Fruit fly (Drosophila melanogaster) whole organism, prepupa: ENCODE data around the gene CG46467.

Experiments
- Blimp-1 ChIP-seq: fragments of 200-800 bp; sonication (Bioruptor generic); optimal IDR thresholded peaks from 3 replicates; lab custom pipeline; 2017; ENCODE audit warnings: missing biosample characterization, missing genetic modification characterization, mild to moderate bottlenecking, moderate library complexity, missing genetic modification reagents
- CG10631 ChIP-seq: fragments of 200-800 bp; sonication (Bioruptor generic); optimal IDR thresholded peaks from 2 replicates; lab custom pipeline; 2016; ENCODE audit warnings: missing biosample characterization, missing genetic modification characterization
- CG10669 ChIP-seq: fragments of 200-800 bp; sonication (Bioruptor generic); optimal IDR thresholded peaks from 3 replicates; lab custom pipeline; 2018; ENCODE audit warnings: missing biosample characterization, mild to moderate bottlenecking, missing genetic modification characterization, moderate library complexity
- CG11294 ChIP-seq: fragments of 200-800 bp; sonication (Bioruptor generic); IDR thresholded peaks from 2 replicates; pipeline ENCODE4 v1.3.6; 2022; ENCODE audit warnings: missing biosample characterization, missing genetic modification characterization
- CG11762 ChIP-seq: fragments of 200-800 bp; sonication (Bioruptor generic); optimal IDR thresholded peaks from 3 replicates; lab custom pipeline; 2016; ENCODE audit warnings: missing biosample characterization, missing genetic modification characterization; ENCODE audit not compliant: insufficient read depth
- CG15336 ChIP-seq: fragments of 200-800 bp; sonication (Bioruptor generic); IDR thresholded peaks from 2 replicates; pipeline ENCODE4 v1.3.6; 2022; ENCODE audit warnings: missing biosample characterization, missing genetic modification characterization
- CG1621 ChIP-seq: fragments of 200-800 bp; sonication (Bioruptor generic); optimal IDR thresholded peaks from 3 replicates; lab custom pipeline; 2018; ENCODE audit warnings: missing biosample characterization, mild to moderate bottlenecking, missing genetic modification characterization
- CG16779 ChIP-seq: fragments of 200-800 bp; sonication (Bioruptor generic); optimal IDR thresholded peaks from 3 replicates; lab custom pipeline; 2017; ENCODE audit warnings: missing biosample characterization, mild to moderate bottlenecking, missing genetic modification characterization
- CG31627 ChIP-seq: fragments of 200-800 bp; sonication (Bioruptor generic); optimal IDR thresholded peaks from 3 replicates; lab custom pipeline; 2016; ENCODE audit warnings: missing biosample characterization, missing genetic modification characterization
- CG32006 ChIP-seq: fragments of 200-800 bp; sonication (Bioruptor generic); optimal IDR thresholded peaks from 3 replicates; lab custom pipeline; 2017; ENCODE audit warnings: missing biosample characterization, mild to moderate bottlenecking, missing genetic modification characterization
- CG34406 ChIP-seq: fragments of 200-800 bp; sonication (Bioruptor generic); optimal IDR thresholded peaks from 3 replicates; lab custom pipeline; 2016; ENCODE audit warnings: missing biosample characterization, missing genetic modification characterization
- CG3919 ChIP-seq: fragments of 200-800 bp; sonication (Bioruptor generic); optimal IDR thresholded peaks from 3 replicates; lab custom pipeline; 2016; ENCODE audit warnings: missing biosample characterization, missing genetic modification characterization
- CG6163 ChIP-seq: fragments of 200-800 bp; sonication (Bioruptor generic); IDR thresholded peaks from 3 replicates; pipeline ENCODE4 v1.3.6; 2022; ENCODE audit warnings: missing biosample characterization, missing genetic modification characterization
- CG6276 ChIP-seq: fragments of 200-800 bp; sonication (Bioruptor generic); optimal IDR thresholded peaks from 2 replicates; lab custom pipeline; 2017; ENCODE audit warnings: missing biosample characterization, mild to moderate bottlenecking, missing genetic modification characterization
- CG6792 ChIP-seq: fragments of 200-800 bp; sonication (Bioruptor generic); optimal IDR thresholded peaks from 3 replicates; lab custom pipeline; 2016; ENCODE audit warnings: missing biosample characterization, missing genetic modification characterization
- CG6808 ChIP-seq: fragments of 200-800 bp; sonication (Bioruptor generic); optimal IDR thresholded peaks from 3 replicates; lab custom pipeline; 2017; ENCODE audit warnings: missing biosample characterization, missing genetic modification characterization, mild to moderate bottlenecking, moderate library complexity, missing genetic modification reagents
- CG6854 ChIP-seq: fragments of 200-800 bp; sonication (Bioruptor generic); optimal IDR thresholded peaks from 2 replicates; lab custom pipeline; 2017; ENCODE audit warnings: missing biosample characterization, mild to moderate bottlenecking, missing genetic modification characterization
- CG7368 ChIP-seq: fragments of 200-800 bp; sonication (Bioruptor generic); optimal IDR thresholded peaks from 3 replicates; lab custom pipeline; 2016; ENCODE audit warnings: missing biosample characterization, missing genetic modification characterization
- CG8119 ChIP-seq: fragments of 200-800 bp; sonication (Bioruptor generic); IDR thresholded peaks from 3 replicates; pipeline ENCODE4 v1.3.6; 2022; ENCODE audit warnings: missing biosample characterization, missing genetic modification characterization
- CG8319 ChIP-seq: fragments of 200-800 bp; sonication (Bioruptor generic); optimal IDR thresholded peaks from 3 replicates; lab custom pipeline; 2016; ENCODE audit warnings: missing biosample characterization, missing genetic modification characterization
- CG8632 ChIP-seq: fragments of 200-800 bp; sonication (Bioruptor generic); optimal IDR thresholded peaks from 3 replicates; lab custom pipeline; 2016; ENCODE audit warnings: missing biosample characterization, missing genetic modification characterization
- CG9139 ChIP-seq: fragments of 200-800 bp; sonication (Bioruptor generic); optimal IDR thresholded peaks from 3 replicates; lab custom pipeline; 2017; ENCODE audit warnings: missing biosample characterization, mild to moderate bottlenecking, missing genetic modification characterization
- Eip75B ChIP-seq: fragments of 200-800 bp; sonication (Bioruptor generic); optimal IDR thresholded peaks from 3 replicates; lab custom pipeline; 2016; ENCODE audit warnings: missing biosample characterization, missing genetic modification characterization
- Eip93F ChIP-seq: fragments of 200-800 bp; sonication (Bioruptor generic); optimal IDR thresholded peaks from 2 replicates; lab custom pipeline; 2016; ENCODE audit warnings: missing biosample characterization, mild to moderate bottlenecking, missing genetic modification characterization
- Ets96B ChIP-seq: fragments of 200-800 bp; optimal IDR thresholded peaks from 2 replicates; lab custom pipeline; 2019; ENCODE audit warnings: missing biosample characterization, mild to moderate bottlenecking, missing genetic modification characterization, moderate library complexity
- Gug ChIP-seq: fragments of 200-800 bp; sonication (Bioruptor generic); IDR thresholded peaks from 2 replicates; pipeline ENCODE4 v1.3.6; 2022; ENCODE audit warnings: missing biosample characterization, missing genetic modification characterization
- Hr39 ChIP-seq: fragments of 200-800 bp; sonication (Bioruptor generic); optimal IDR thresholded peaks from 2 replicates; lab custom pipeline; 2016; ENCODE audit warnings: missing biosample characterization, missing genetic modification characterization
- Hr4 ChIP-seq: fragments of 200-800 bp; sonication (Bioruptor generic); optimal IDR thresholded peaks from 3 replicates; lab custom pipeline; 2016; ENCODE audit warnings: missing biosample characterization, missing genetic modification characterization
- Lpt ChIP-seq: fragments of 200-800 bp; sonication (Bioruptor generic); optimal IDR thresholded peaks from 3 replicates; lab custom pipeline; 2016; ENCODE audit warnings: missing biosample characterization, missing genetic modification characterization
- Met ChIP-seq: fragments of 200-800 bp; sonication (Bioruptor generic); optimal IDR thresholded peaks from 3 replicates; lab custom pipeline; 2016; ENCODE audit warnings: missing biosample characterization, missing genetic modification characterization
- OdsH ChIP-seq: fragments of 200-800 bp; sonication (Bioruptor generic); optimal IDR thresholded peaks from 3 replicates; lab custom pipeline; 2016; ENCODE audit warnings: missing biosample characterization, missing genetic modification characterization
- Smox ChIP-seq: fragments of 200-800 bp; sonication (Bioruptor generic); optimal IDR thresholded peaks from 3 replicates; lab custom pipeline; 2016; ENCODE audit warnings: missing biosample characterization, missing genetic modification characterization
- Sox102F ChIP-seq: fragments of 200-800 bp; sonication (Bioruptor generic); optimal IDR thresholded peaks from 2 replicates; lab custom pipeline; 2016; ENCODE audit warnings: missing biosample characterization, mild to moderate bottlenecking, missing genetic modification characterization
- Sox14 ChIP-seq: fragments of 200-800 bp; sonication (Bioruptor generic); optimal IDR thresholded peaks from 3 replicates; lab custom pipeline; 2016; ENCODE audit warnings: missing biosample characterization, missing genetic modification characterization
- Sox15 ChIP-seq: fragments of 200-800 bp; sonication (Bioruptor generic); optimal IDR thresholded peaks from 3 replicates; lab custom pipeline; 2016; ENCODE audit warnings: missing biosample characterization, missing genetic modification characterization
- achi ChIP-seq: fragments of 200-800 bp; sonication (Bioruptor generic); optimal IDR thresholded peaks from 3 replicates; lab custom pipeline; 2016; ENCODE audit warnings: missing biosample characterization, missing genetic modification characterization
- acj6 ChIP-seq: fragments of 200-800 bp; sonication (Bioruptor generic); optimal IDR thresholded peaks from 3 replicates; lab custom pipeline; 2016; ENCODE audit warnings: missing biosample characterization, missing genetic modification characterization
- cyc ChIP-seq: fragments of 200-800 bp; sonication (Bioruptor generic); optimal IDR thresholded peaks from 3 replicates; lab custom pipeline; 2016; ENCODE audit warnings: missing biosample characterization, missing genetic modification characterization
- dac ChIP-seq: fragments of 200-800 bp; sonication (Bioruptor generic); optimal IDR thresholded peaks from 2 replicates; lab custom pipeline; 2017; ENCODE audit warnings: missing biosample characterization, mild to moderate bottlenecking, missing genetic modification characterization
- dsx ChIP-seq: fragments of 200-800 bp; optimal IDR thresholded peaks from 3 replicates; lab custom pipeline; 2019; ENCODE audit warnings: missing biosample characterization, mild to moderate bottlenecking, missing genetic modification characterization, moderate library complexity; ENCODE audit not compliant: poor library complexity, severe bottlenecking
- eg ChIP-seq: fragments of 200-800 bp; sonication (Bioruptor generic); IDR thresholded peaks from 3 replicates; pipeline ENCODE4 v1.3.6; 2022; ENCODE audit warnings: missing biosample characterization, missing genetic modification characterization
- esn ChIP-seq: fragments of 200-800 bp; sonication (Bioruptor generic); optimal IDR thresholded peaks from 2 replicates; lab custom pipeline; 2016; ENCODE audit warnings: missing biosample characterization, mild to moderate bottlenecking, missing genetic modification characterization, moderate library complexity
- fd59A ChIP-seq: fragments of 200-800 bp; sonication (Bioruptor generic); optimal IDR thresholded peaks from 2 replicates; lab custom pipeline; 2017; ENCODE audit warnings: missing biosample characterization, mild to moderate bottlenecking, missing genetic modification characterization, missing genetic modification reagents
- fkh ChIP-seq: fragments of 200-800 bp; sonication (Bioruptor generic); optimal IDR thresholded peaks from 3 replicates; lab custom pipeline; 2017; ENCODE audit warnings: missing biosample characterization, mild to moderate bottlenecking, missing genetic modification characterization, moderate library complexity
- lz ChIP-seq: fragments of 200-800 bp; sonication (Bioruptor generic); optimal IDR thresholded peaks from 3 replicates; lab custom pipeline; 2016; ENCODE audit warnings: missing biosample characterization, missing genetic modification characterization
- net ChIP-seq: fragments of 200-800 bp; sonication (Bioruptor generic); optimal IDR thresholded peaks from 3 replicates; lab custom pipeline; 2016; ENCODE audit warnings: missing biosample characterization, missing genetic modification characterization
- pdm3 ChIP-seq: fragments of 200-800 bp; sonication (Bioruptor generic); optimal IDR thresholded peaks from 3 replicates; lab custom pipeline; 2016; ENCODE audit warnings: missing biosample characterization, missing genetic modification characterization
- salr ChIP-seq, 2 experiments: fragments of 200-800 bp; sonication (Bioruptor generic); optimal IDR thresholded peaks; 3 replicates each; lab custom pipeline; 2016 to 2018; ENCODE audit warnings: missing biosample characterization in 2 of 2, missing genetic modification characterization in 2 of 2, mild to moderate bottlenecking in 1 of 2
- ss ChIP-seq, 2 experiments: fragments of 200-800 bp; sonication (Bioruptor generic); optimal IDR thresholded peaks; 2 replicates in 1 of 2; 3 replicates in 1 of 2; lab custom pipeline; 2017 to 2018; ENCODE audit warnings: mild to moderate bottlenecking in 2 of 2, missing biosample characterization in 2 of 2, missing genetic modification characterization in 2 of 2, moderate library complexity in 1 of 2
- vri ChIP-seq: fragments of 200-800 bp; sonication (Bioruptor generic); optimal IDR thresholded peaks from 3 replicates; lab custom pipeline; 2016; ENCODE audit warnings: missing biosample characterization, mild to moderate bottlenecking, missing genetic modification characterization

CG46467 gene

dm6 chr3R:9884461-9885185, 10.1 kb downstream of the CG46467 start:
- TF ChIP-seq Smox (no peak), CG6854 (GFP tag; lab: Kevin White, UChicago) (peak; percentile 36), cyc (peak; percentile 74), CG3919 (GFP tag; lab: Kevin White, UChicago) (peak; percentile 64), Sox15 (GFP tag; lab: Kevin White, UChicago) (peak; percentile 27), dsx (GFP tag; lab: Kevin White, UChicago) (no peak), esn (GFP tag; lab: Kevin White, UChicago) (peak; percentile 71), pdm3 (GFP tag; lab: Kevin White, UChicago) (peak; percentile 55), fkh (peak; percentile 84), Met (GFP tag; lab: Kevin White, UChicago) (peak; percentile 70), fd59A (GFP tag; lab: Kevin White, UChicago) (no peak), CG32006 (peak; percentile 20), Eip93F (GFP tag; lab: Kevin White, UChicago) (peak; percentile 65), vri (GFP tag; lab: Kevin White, UChicago) (peak; percentile 85), Ets96B (tag; lab: Kevin White, UChicago) (no peak), net (peak; percentile 31), OdsH (GFP tag; lab: Kevin White, UChicago) (peak; percentile 60), Sox14 (GFP tag; lab: Kevin White, UChicago) (peak; percentile 69), Hr4 (no peak), Sox102F (peak; percentile 59), CG15336 (GFP tag; lab: Robert Waterston, UW) (no peak), Eip75B (GFP tag; lab: Kevin White, UChicago) (peak; percentile 61), Lpt (GFP tag; lab: Kevin White, UChicago) (no peak), CG34406 (GFP tag; lab: Kevin White, UChicago) (peak; percentile 39), ss (GFP tag; optimal IDR thresholded peaks at IDR 0.05; lab: Kevin White, UChicago) (peak in 1 of 2 experiments; percentile 0), acj6 (peak; percentile 56), achi (GFP tag; lab: Kevin White, UChicago) (peak; percentile 43), salr (GFP tag; optimal IDR thresholded peaks at IDR 0.05; lab: Kevin White, UChicago) (no peak), CG6808 (GFP tag; lab: Kevin White, UChicago) (no peak), CG10669 (GFP tag; lab: Kevin White, UChicago) (peak; percentile 31), CG16779 (tag; lab: Kevin White, UChicago) (no peak), Blimp-1 (peak; percentile 15), CG31627 (GFP tag; lab: Kevin White, UChicago) (peak; percentile 70), CG11762 (GFP tag; lab: Kevin White, UChicago) (no peak), Gug (GFP tag; lab: Robert Waterston, UW) (no peak), eg (peak; percentile 10; the same call in 1 of the 3 replicates), Hr39 (GFP tag; lab: Kevin White, UChicago) (peak; percentile 52), CG9139 (GFP tag; lab: Kevin White, UChicago) (no peak), lz (GFP tag; lab: Kevin White, UChicago) (peak; percentile 53), dac (GFP tag; lab: Kevin White, UChicago) (no peak), CG8632 (GFP tag; lab: Kevin White, UChicago) (peak; percentile 33), CG6276 (no peak), CG6163 (GFP tag; lab: Robert Waterston, UW) (peak; percentile 35; the same call in 1 of the 3 replicates), CG7368 (peak; percentile 54), CG11294 (GFP tag; lab: Robert Waterston, UW) (no peak), CG8119 (GFP tag; lab: Robert Waterston, UW) (no peak), CG1621 (tag; lab: Kevin White, UChicago) (no peak), CG10631 (GFP tag; lab: Kevin White, UChicago) (no peak), CG8319 (GFP tag; lab: Kevin White, UChicago) (peak; percentile 30), CG6792 (GFP tag; lab: Kevin White, UChicago) (peak; percentile 62)
